Worm (Caenorhabditis elegans) whole organism, young adult: Measurements from ENCODE around the gene F21C10.13.

Experiments
- Y95B8A.8 ChIP-seq: fragments of 200-800 bp; sonication (Bioruptor generic); IDR thresholded peaks from 2 replicates; pipeline ENCODE4 v1.3.6; 2022; ENCODE audit warnings: missing genetic modification reagents, missing genetic modification characterization, missing compliant biosample characterization
- snpc-1.3 ChIP-seq: sonication (generic microtip); optimal IDR thresholded peaks from 2 replicates; lab custom pipeline; 2017; ENCODE audit warnings: missing genetic modification characterization, mild to moderate bottlenecking, missing compliant biosample characterization, antibody characterized with exemption, moderate library complexity, missing genotype, missing genetic modification reagents; ENCODE audit not compliant: insufficient read depth
- snpc-4 ChIP-seq, 5 experiments: fragments of 150-350 bp in 1 of 5; sonication (generic microtip) in 4 of 5; optimal IDR thresholded peaks; 2 replicates each; lab custom pipeline; 2014 to 2018; ENCODE audit warnings: missing genetic modification characterization in 5 of 5, missing biosample characterization in 3 of 5, antibody characterized with exemption in 2 of 5, mild to moderate bottlenecking in 2 of 5, missing compliant biosample characterization in 2 of 5, missing genotype in 2 of 5, moderate library complexity in 2 of 5, missing genetic modification reagents in 1 of 5
- ztf-28 ChIP-seq: fragments of 200-800 bp; sonication (Bioruptor generic); IDR thresholded peaks from 2 replicates; pipeline ENCODE4 v1.3.6; 2022; ENCODE audit warnings: missing genetic modification reagents, missing genetic modification characterization, missing compliant biosample characterization

DNA sequence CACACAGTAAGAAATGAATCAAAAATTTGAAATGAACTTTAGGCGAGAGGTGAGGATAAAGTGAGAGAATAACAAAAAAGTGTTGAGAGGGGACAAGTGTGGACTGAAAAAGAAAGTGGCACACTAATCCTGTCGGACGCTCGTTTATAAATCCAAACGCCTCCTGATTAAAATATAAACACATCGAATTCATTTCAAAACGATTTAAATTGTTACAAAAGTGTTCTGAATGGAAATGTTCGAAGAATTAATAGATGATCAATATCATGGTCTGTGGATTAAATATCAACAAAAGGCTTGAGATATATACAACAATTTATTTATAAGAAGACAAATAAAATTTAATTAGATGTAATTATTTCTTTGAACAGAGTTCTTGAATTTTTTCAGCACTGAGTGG lies 46.0 kb downstream of the F21C10.13 start, which contains the start of gene B0222.11:
- TF ChIP-seq snpc-1.3 (tag; lab: Kevin White, UChicago) = no peak
- no peak for TF ChIP-seq snpc-4 (GFP tag; optimal IDR thresholded peaks at IDR 0.05; lab: Kevin White, UChicago)
- no peak for TF ChIP-seq snpc-4 (tag; optimal IDR thresholded peaks at IDR 0.05; lab: Kevin White, UChicago)
- TF ChIP-seq Y95B8A.8 (GFP tag; lab: Robert Waterston, UW) = no peak
- TF ChIP-seq ztf-28 (GFP tag; lab: Robert Waterston, UW) = no peak
